Worm (Caenorhabditis elegans) whole organism, L4 larva: ENCODE results near the gene C25H3.11.
A peak's percentile ranks its signal among the peaks of the same experiment; 100 is the strongest.

Experiments used
- F44E2.7 ChIP-seq: fragments of 200-800 bp; sonication (Bioruptor generic); IDR thresholded peaks from 2 replicates; pipeline ENCODE4 v2.1.2; 2022; ENCODE audit warnings: missing genetic modification characterization, missing compliant biosample characterization
- aha-1 ChIP-seq: fragments of 150-350 bp; peaks from one replicate; lab custom pipeline; 2014; ENCODE audit warnings: missing biosample characterization, missing genetic modification characterization
- daf-12 ChIP-seq: fragments of 150-350 bp; optimal IDR thresholded peaks from 2 replicates; lab custom pipeline; 2014; ENCODE audit warnings: missing biosample characterization, missing genetic modification reagents, missing genetic modification characterization
- fkh-10 ChIP-seq: fragments of 150-350 bp; optimal IDR thresholded peaks from 2 replicates; lab custom pipeline; 2014; ENCODE audit warnings: missing biosample characterization, missing genetic modification reagents, missing genetic modification characterization
- lin-29 ChIP-seq: fragments of 200-800 bp; sonication (Bioruptor generic); IDR thresholded peaks from 2 replicates; pipeline ENCODE4 v1.3.6; 2022; ENCODE audit warnings: missing genetic modification reagents, missing genetic modification characterization, missing compliant biosample characterization
- madf-5 ChIP-seq, 2 experiments: fragments of 200-800 bp; sonication (Bioruptor generic); IDR thresholded peaks; 2 replicates each; pipeline ENCODE4 v1.3.6; 2022; ENCODE audit warnings: missing compliant biosample characterization in 2 of 2, missing genetic modification characterization in 2 of 2
- mep-1 ChIP-seq: fragments of 150-350 bp; sonication (generic microtip); optimal IDR thresholded peaks from 3 replicates; lab custom pipeline; 2014; ENCODE audit warnings: missing biosample characterization, missing genetic modification characterization
- nhr-11 ChIP-seq: fragments of 150-350 bp; optimal IDR thresholded peaks from 2 replicates; lab custom pipeline; 2014; ENCODE audit warnings: missing biosample characterization, missing genetic modification characterization
- nhr-42 ChIP-seq: fragments of 200-800 bp; sonication (Bioruptor generic); IDR thresholded peaks from 2 replicates; pipeline ENCODE4 v1.3.6; 2022; ENCODE audit warnings: missing genetic modification characterization, missing compliant biosample characterization
- php-3 ChIP-seq: fragments of 200-800 bp; sonication (Bioruptor generic); IDR thresholded peaks from 2 replicates; pipeline ENCODE4 v1.3.6; 2022; ENCODE audit warnings: missing genetic modification reagents, missing genetic modification characterization, missing compliant biosample characterization
- pqm-1 ChIP-seq: sonication (generic microtip); optimal IDR thresholded peaks from 2 replicates; lab custom pipeline; 2017; ENCODE audit warnings: missing biosample characterization, missing genetic modification characterization
- snpc-4 ChIP-seq: fragments of 150-350 bp; optimal IDR thresholded peaks from 2 replicates; lab custom pipeline; 2014; ENCODE audit warnings: missing biosample characterization, missing genetic modification characterization
- unc-62 ChIP-seq, 3 experiments: fragments of 150-350 bp in 1 of 3; sonication (generic microtip); optimal IDR thresholded peaks in 2 of 3; peaks in 1 of 3; 1 replicate in 1 of 3; 2 replicates in 2 of 3; lab custom pipeline; 2014 to 2017; ENCODE audit warnings: missing biosample characterization in 3 of 3, missing genetic modification characterization in 3 of 3, missing genetic modification reagents in 3 of 3, missing genotype in 1 of 3

ce11 chrII:5660736-5661734 is 27.8 kb downstream of the C25H3.11 start, which contains the start of the genes ift-43 and mdt-26:
- TF ChIP-seq php-3 (GFP tag; lab: Robert Waterston, UW) (peak; percentile 50; the same call in 1 of the 2 replicates), pqm-1 (tag; lab: Kevin White, UChicago) (no peak), fkh-10 (peak; percentile 63), mep-1 (peak; percentile 77), unc-62 (GFP tag; optimal IDR thresholded peaks at IDR 0.05 in 1 of 2; lab: Kevin White, UChicago) (peak in 1 of 2 experiments; percentile 97), unc-62 (tag; optimal IDR thresholded peaks at IDR 0.05; lab: Kevin White, UChicago) (no peak), nhr-42 (peak; percentile 83), nhr-11 (peak; percentile 69), lin-29 (GFP tag; lab: Robert Waterston, UW) (peak; percentile 49; the same call in 1 of the 2 replicates), F44E2.7 (GFP tag; lab: Robert Waterston, UW) (0 out of 2 replicates have a peak, but pooled peaks have one; percentile 41), snpc-4 (tag; lab: Kevin White, UChicago) (no peak), aha-1 (tag; lab: Kevin White, UChicago) (peak; percentile 99), daf-12 (tag; lab: Kevin White, UChicago) (no peak), madf-5 (GFP tag; IDR thresholded peaks at IDR 0.05; lab: Robert Waterston, UW) (0 out of 4 replicates have a peak, but pooled peaks of 1 of the 2 experiments have one; percentile 30)
